Fruit fly (Drosophila melanogaster) whole organism, adult: ENCODE results near the gene Cnep1r2.

Experiments used
- CG1620 ChIP-seq: fragments of 200-800 bp; sonication (Bioruptor generic); optimal IDR thresholded peaks from 2 replicates; lab custom pipeline; 2016; ENCODE audit warnings: missing biosample characterization, missing genetic modification characterization
- CG33017 ChIP-seq: fragments of 200-800 bp; sonication (Bioruptor generic); optimal IDR thresholded peaks from 2 replicates; lab custom pipeline; 2018; ENCODE audit warnings: missing biosample characterization, mild to moderate bottlenecking, missing genetic modification characterization, moderate library complexity
- CG5204 ChIP-seq: fragments of 200-800 bp; sonication (Bioruptor generic); optimal IDR thresholded peaks from 2 replicates; lab custom pipeline; 2016; ENCODE audit warnings: missing biosample characterization, missing genetic modification characterization
- Clk ChIP-seq: fragments of 200-800 bp; sonication (Bioruptor generic); optimal IDR thresholded peaks from 2 replicates; lab custom pipeline; 2017; ENCODE audit warnings: missing biosample characterization, missing genetic modification characterization
- bab1 ChIP-seq: fragments of 200-800 bp; sonication (Bioruptor generic); optimal IDR thresholded peaks from 3 replicates; lab custom pipeline; 2019; ENCODE audit warnings: missing biosample characterization, mild to moderate bottlenecking, missing genetic modification characterization, moderate library complexity

- no peak for TF ChIP-seq CG33017
- no peak for TF ChIP-seq bab1 (GFP tag; lab: Kevin White, UChicago)
- no peak for TF ChIP-seq Clk (GFP tag; lab: Kevin White, UChicago)
- TF ChIP-seq CG1620, result no peak
- TF ChIP-seq CG5204 (GFP tag; lab: Kevin White, UChicago), result no peak
Observed at dm6 chr3L:10659993-10660743, 22.2 kb downstream of the Cnep1r2 start.
